Fruit fly (Drosophila melanogaster) whole organism, embryonic: Measurements from ENCODE around the gene GXIVsPLA2.

Experiments used
- ATbp ChIP-seq: fragments of 200-800 bp; sonication (Bioruptor generic); optimal IDR thresholded peaks from 2 replicates; lab custom pipeline; 2017; ENCODE audit warnings: missing biosample characterization, mild to moderate bottlenecking, missing genetic modification characterization, missing genetic modification reagents
- Atf6 ChIP-seq: fragments of 200-800 bp; sonication (Bioruptor generic); IDR thresholded peaks from 2 replicates; pipeline ENCODE4 v1.3.6; 2022; ENCODE audit warnings: missing biosample characterization, missing genetic modification characterization
- B-H1 ChIP-seq: fragments of 200-800 bp; sonication (Bioruptor generic); IDR thresholded peaks from 3 replicates; pipeline ENCODE4 v1.3.6; 2022; ENCODE audit warnings: missing biosample characterization, missing genetic modification characterization
- C15 ChIP-seq: fragments of 200-800 bp; sonication (Bioruptor generic); IDR thresholded peaks from 3 replicates; pipeline ENCODE4 v1.3.6; 2022; ENCODE audit warnings: missing biosample characterization, missing genetic modification characterization
- CG10979 ChIP-seq: fragments of 200-800 bp; sonication (Bioruptor generic); optimal IDR thresholded peaks from 2 replicates; lab custom pipeline; 2018; ENCODE audit warnings: missing biosample characterization, mild to moderate bottlenecking, missing genetic modification characterization, moderate library complexity
- CG11093 ChIP-seq: fragments of 200-800 bp; sonication (Bioruptor generic); IDR thresholded peaks from 3 replicates; pipeline ENCODE4 v1.3.6; 2022; ENCODE audit warnings: missing biosample characterization, missing genetic modification characterization
- CG11247 ChIP-seq: fragments of 200-800 bp; sonication (Bioruptor generic); IDR thresholded peaks from 2 replicates; pipeline ENCODE4 v1.3.6; 2022; ENCODE audit warnings: missing biosample characterization, missing genetic modification characterization
- CG12155 ChIP-seq: fragments of 200-800 bp; sonication (Bioruptor generic); optimal IDR thresholded peaks from 3 replicates; lab custom pipeline; 2016; ENCODE audit warnings: missing biosample characterization, missing genetic modification characterization
- CG13775 ChIP-seq: fragments of 200-800 bp; sonication (Bioruptor generic); optimal IDR thresholded peaks from 3 replicates; lab custom pipeline; 2017; ENCODE audit warnings: missing biosample characterization, mild to moderate bottlenecking, missing genetic modification characterization
- CG14710 ChIP-seq: fragments of 200-800 bp; sonication (Bioruptor generic); optimal IDR thresholded peaks from 3 replicates; lab custom pipeline; 2019; ENCODE audit warnings: missing biosample characterization, mild to moderate bottlenecking, missing genetic modification characterization, moderate library complexity
- CG1529 ChIP-seq: fragments of 200-800 bp; sonication (Bioruptor generic); optimal IDR thresholded peaks from 3 replicates; lab custom pipeline; 2018; ENCODE audit warnings: missing biosample characterization, missing genetic modification characterization
- CG18011 ChIP-seq: fragments of 200-800 bp; sonication (Bioruptor generic); optimal IDR thresholded peaks from 2 replicates; lab custom pipeline; 2017; ENCODE audit warnings: missing biosample characterization, missing genetic modification characterization, mild to moderate bottlenecking, moderate library complexity, missing genotype
- CG18262 ChIP-seq: fragments of 200-800 bp; optimal IDR thresholded peaks from 3 replicates; lab custom pipeline; 2019; ENCODE audit warnings: missing biosample characterization, mild to moderate bottlenecking, missing genetic modification characterization, moderate library complexity
- CG18599 ChIP-seq: fragments of 200-800 bp; sonication (Bioruptor generic); optimal IDR thresholded peaks from 3 replicates; lab custom pipeline; 2017; ENCODE audit warnings: missing biosample characterization, missing genetic modification characterization, mild to moderate bottlenecking, moderate library complexity, missing genetic modification reagents
- CG2889 ChIP-seq: fragments of 200-800 bp; sonication (Bioruptor generic); IDR thresholded peaks from 3 replicates; pipeline ENCODE4 v1.3.6; 2022; ENCODE audit warnings: missing biosample characterization, missing genetic modification characterization
- CG3281 ChIP-seq: fragments of 200-800 bp; sonication (Bioruptor generic); optimal IDR thresholded peaks from 3 replicates; lab custom pipeline; 2017; ENCODE audit warnings: missing biosample characterization, mild to moderate bottlenecking, missing genetic modification characterization
- CG6683 ChIP-seq: fragments of 200-800 bp; sonication (Bioruptor generic); optimal IDR thresholded peaks from 2 replicates; lab custom pipeline; 2017; ENCODE audit warnings: missing biosample characterization, mild to moderate bottlenecking, missing genetic modification characterization, missing genetic modification reagents
- CG8924 ChIP-seq: fragments of 200-800 bp; optimal IDR thresholded peaks from 3 replicates; lab custom pipeline; 2019; ENCODE audit warnings: missing biosample characterization, mild to moderate bottlenecking, missing genetic modification characterization, moderate library complexity
- CG9437 ChIP-seq: fragments of 200-800 bp; sonication (Bioruptor generic); optimal IDR thresholded peaks from 2 replicates; lab custom pipeline; 2018; ENCODE audit warnings: missing biosample characterization, mild to moderate bottlenecking, missing genetic modification characterization
- Camta ChIP-seq: fragments of 200-800 bp; sonication (Bioruptor generic); optimal IDR thresholded peaks from 2 replicates; lab custom pipeline; 2016; ENCODE audit warnings: missing biosample characterization, missing genetic modification characterization
- CoRest ChIP-seq: fragments of 200-800 bp; sonication (Bioruptor generic); optimal IDR thresholded peaks from 3 replicates; lab custom pipeline; 2018; ENCODE audit warnings: missing biosample characterization, mild to moderate bottlenecking, missing genetic modification characterization, moderate library complexity
- H2.0 ChIP-seq: fragments of 200-800 bp; sonication (Bioruptor generic); IDR thresholded peaks from 2 replicates; pipeline ENCODE4 v1.3.6; 2022; ENCODE audit warnings: missing biosample characterization, missing genetic modification characterization
- Lim3 ChIP-seq: fragments of 200-800 bp; sonication (Bioruptor generic); IDR thresholded peaks from 2 replicates; pipeline ENCODE4 v1.3.6; 2022; ENCODE audit warnings: missing biosample characterization, missing genetic modification characterization
- Max ChIP-seq: fragments of 200-800 bp; sonication (Bioruptor generic); optimal IDR thresholded peaks from 2 replicates; lab custom pipeline; 2016; ENCODE audit warnings: missing biosample characterization, mild to moderate bottlenecking, missing genetic modification characterization
- Nf-YC ChIP-seq: fragments of 200-800 bp; optimal IDR thresholded peaks from 3 replicates; lab custom pipeline; 2019; ENCODE audit warnings: missing biosample characterization, mild to moderate bottlenecking, missing genetic modification characterization, moderate library complexity
- Poxn ChIP-seq: fragments of 200-800 bp; sonication (Bioruptor generic); IDR thresholded peaks from 2 replicates; pipeline ENCODE4 v1.3.6; 2022; ENCODE audit warnings: missing biosample characterization, missing genetic modification characterization
- Scr ChIP-seq: fragments of 200-800 bp; sonication (Bioruptor generic); IDR thresholded peaks from 2 replicates; pipeline ENCODE4 v1.3.6; 2022; ENCODE audit warnings: missing biosample characterization, missing genetic modification characterization; ENCODE audit not compliant: partially characterized antibody
- Side ChIP-seq: fragments of 200-800 bp; sonication (Bioruptor generic); optimal IDR thresholded peaks from 2 replicates; lab custom pipeline; 2016; ENCODE audit warnings: missing biosample characterization, missing genetic modification characterization
- Xrp1 ChIP-seq: fragments of 200-800 bp; sonication (Bioruptor generic); IDR thresholded peaks from 2 replicates; pipeline ENCODE4 v1.3.6; 2022; ENCODE audit warnings: missing biosample characterization, missing genetic modification characterization
- YL-1 ChIP-seq: fragments of 200-800 bp; sonication (Bioruptor generic); optimal IDR thresholded peaks from 3 replicates; lab custom pipeline; 2017; ENCODE audit warnings: missing biosample characterization, mild to moderate bottlenecking, missing genetic modification characterization
- cas ChIP-seq: fragments of 200-800 bp; sonication (Bioruptor generic); IDR thresholded peaks from 2 replicates; pipeline ENCODE4 v1.3.6; 2022; ENCODE audit warnings: missing biosample characterization, missing genetic modification characterization
- cwo ChIP-seq: fragments of 200-800 bp; sonication (Bioruptor generic); optimal IDR thresholded peaks from 3 replicates; lab custom pipeline; 2017; ENCODE audit warnings: missing biosample characterization, missing genetic modification characterization, mild to moderate bottlenecking, moderate library complexity, missing genetic modification reagents
- dati ChIP-seq: fragments of 200-800 bp; sonication (Bioruptor generic); IDR thresholded peaks from 2 replicates; pipeline ENCODE4 v1.3.6; 2022; ENCODE audit warnings: missing biosample characterization, missing genetic modification characterization
- dmrt11E ChIP-seq: fragments of 200-800 bp; sonication (Bioruptor generic); optimal IDR thresholded peaks from 3 replicates; lab custom pipeline; 2018; ENCODE audit warnings: missing biosample characterization, mild to moderate bottlenecking, missing genetic modification characterization, moderate library complexity
- esg ChIP-seq: fragments of 200-800 bp; sonication (Bioruptor generic); conservative IDR thresholded peaks from 2 replicates; pipeline ENCODE4 v1.3.6; 2022; ENCODE audit warnings: missing biosample characterization, missing genetic modification characterization
- fd3F ChIP-seq: fragments of 200-800 bp; sonication (Bioruptor generic); optimal IDR thresholded peaks from 2 replicates; lab custom pipeline; 2018; ENCODE audit warnings: missing biosample characterization, mild to moderate bottlenecking, missing genetic modification characterization, moderate library complexity
- fu2 ChIP-seq: fragments of 200-800 bp; sonication (Bioruptor generic); optimal IDR thresholded peaks from 2 replicates; lab custom pipeline; 2016; ENCODE audit warnings: missing biosample characterization, missing genetic modification characterization
- grau ChIP-seq: fragments of 200-800 bp; optimal IDR thresholded peaks from 3 replicates; lab custom pipeline; 2019; ENCODE audit warnings: missing biosample characterization, mild to moderate bottlenecking, missing genetic modification characterization, moderate library complexity
- gro ChIP-seq: fragments of 200-800 bp; sonication (Bioruptor generic); optimal IDR thresholded peaks from 2 replicates; lab custom pipeline; 2016; ENCODE audit warnings: missing biosample characterization, missing genetic modification characterization
- jigr1 ChIP-seq: fragments of 200-800 bp; sonication (Bioruptor generic); IDR thresholded peaks from 3 replicates; pipeline ENCODE4 v1.3.6; 2022; ENCODE audit warnings: missing biosample characterization, missing genetic modification characterization
- lbe ChIP-seq: fragments of 200-800 bp; sonication (Bioruptor generic); optimal IDR thresholded peaks from 2 replicates; lab custom pipeline; 2016; ENCODE audit warnings: missing biosample characterization, mild to moderate bottlenecking, missing genetic modification characterization
- org-1 ChIP-seq: fragments of 200-800 bp; sonication (Bioruptor generic); optimal IDR thresholded peaks from 2 replicates; lab custom pipeline; 2017; ENCODE audit warnings: missing biosample characterization, missing genetic modification characterization
- pan ChIP-seq, 4 experiments: fragments of >200 bp in 3 of 4; fragments of 200-800 bp in 1 of 4; sonication (Bioruptor generic) in 1 of 4; optimal IDR thresholded peaks in 3 of 4; IDR thresholded peaks in 1 of 4; 2 replicates each; pipeline versions ENCODE4 v1.3.6 to Lab custom; 2017 to 2022; ENCODE audit warnings: missing biosample characterization in 2 of 4, missing genetic modification characterization in 2 of 4, mixed read lengths in 1 of 4
- sima ChIP-seq: fragments of 200-800 bp; sonication (Bioruptor generic); optimal IDR thresholded peaks from 2 replicates; lab custom pipeline; 2016; ENCODE audit warnings: missing biosample characterization, missing genetic modification characterization
- sisA ChIP-seq: fragments of 200-800 bp; sonication (Bioruptor generic); IDR thresholded peaks from 2 replicates; pipeline ENCODE4 v1.3.6; 2022; ENCODE audit warnings: missing biosample characterization, missing genetic modification characterization
- slbo ChIP-seq: fragments of 200-800 bp; sonication (Bioruptor generic); IDR thresholded peaks from 2 replicates; pipeline ENCODE4 v1.3.6; 2022; ENCODE audit warnings: missing biosample characterization, missing genetic modification characterization
- sob ChIP-seq: fragments of 200-800 bp; sonication (Bioruptor generic); IDR thresholded peaks from 2 replicates; pipeline ENCODE4 v1.3.6; 2022; ENCODE audit warnings: missing biosample characterization, missing genetic modification characterization
- sug ChIP-seq: fragments of 200-800 bp; optimal IDR thresholded peaks from 2 replicates; lab custom pipeline; 2019; ENCODE audit warnings: missing biosample characterization, mild to moderate bottlenecking, missing genetic modification characterization, moderate library complexity
- tna ChIP-seq: fragments of 200-800 bp; sonication (Bioruptor generic); IDR thresholded peaks from 2 replicates; pipeline ENCODE4 v1.3.6; 2022; ENCODE audit warnings: missing biosample characterization, missing genetic modification characterization; ENCODE audit not compliant: partially characterized antibody
- wek ChIP-seq: fragments of 200-800 bp; sonication (Bioruptor generic); optimal IDR thresholded peaks from 3 replicates; lab custom pipeline; 2018; ENCODE audit warnings: missing biosample characterization, mild to moderate bottlenecking, missing genetic modification characterization, moderate library complexity

The GXIVsPLA2 gene

DNA sequence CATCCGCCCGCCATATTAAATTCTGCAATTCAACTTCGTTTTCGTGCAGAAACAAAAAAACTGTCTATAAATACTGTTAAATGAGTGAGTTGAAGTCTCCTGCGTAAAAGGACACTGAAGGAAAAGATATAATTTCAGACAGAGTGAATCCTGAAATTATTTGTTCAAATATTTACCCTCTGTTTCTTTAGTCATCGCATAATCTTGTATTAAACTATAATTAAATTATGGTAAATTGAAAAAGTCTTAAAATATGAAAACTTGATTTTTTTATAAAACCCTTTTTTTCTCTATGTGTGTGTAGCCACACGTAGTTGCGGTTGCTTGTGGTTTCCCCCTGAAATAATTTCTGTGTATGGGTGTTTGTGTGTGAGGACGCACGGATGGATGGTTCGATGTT lies 31.5 kb upstream of the GXIVsPLA2 start (continued):
- peak; percentile 65; the same call in 1 of the 2 replicates for TF ChIP-seq Xrp1
- TF ChIP-seq Scr: no peak
- TF ChIP-seq Nf-YC (tag; lab: Kevin White, UChicago): no peak
- TF ChIP-seq CG13775: no peak
- no peak for TF ChIP-seq H2.0 (GFP tag; lab: Robert Waterston, UW)
- peak; percentile 33 for TF ChIP-seq CG3281 (GFP tag; lab: Kevin White, UChicago)
- TF ChIP-seq Camta: no peak
- peak; percentile 5 for TF ChIP-seq dmrt11E
- peak; percentile 45 for TF ChIP-seq sisA (GFP tag; lab: Robert Waterston, UW)
- no peak for TF ChIP-seq CG1529 (GFP tag; lab: Kevin White, UChicago)
- 0 out of 2 replicates have a peak, but pooled peaks have one; percentile 44 for TF ChIP-seq Atf6 (GFP tag; lab: Robert Waterston, UW)
- peak; percentile 14 for TF ChIP-seq ATbp (GFP tag; lab: Kevin White, UChicago)
- 0 out of 3 replicates have a peak, but pooled peaks have one; percentile 16 for TF ChIP-seq CG11093
- no peak for TF ChIP-seq B-H1 (GFP tag; lab: Robert Waterston, UW)
- peak; percentile 45 for TF ChIP-seq CG10979
- TF ChIP-seq CoRest: peak; percentile 53
- no peak for TF ChIP-seq CG9437 (GFP tag; lab: Kevin White, UChicago)
- TF ChIP-seq cwo (GFP tag; lab: Kevin White, UChicago): peak; percentile 31
- TF ChIP-seq Side (GFP tag; lab: Kevin White, UChicago): no peak
- TF ChIP-seq C15: 0 out of 3 replicates have a peak, but pooled peaks have one; percentile 30
- TF ChIP-seq Poxn (GFP tag; lab: Robert Waterston, UW): no peak
- TF ChIP-seq CG12155: peak; percentile 29
- TF ChIP-seq CG18599 (GFP tag; lab: Kevin White, UChicago): peak; percentile 76
- TF ChIP-seq sob (GFP tag; lab: Robert Waterston, UW): 0 out of 2 replicates have a peak, but pooled peaks have one; percentile 20
- TF ChIP-seq pan (optimal IDR thresholded peaks at IDR 0.05; lab: Kevin White, UChicago): no peak
- peak in 1 of 2 experiments; percentile 32 for TF ChIP-seq pan (GFP tag; optimal IDR thresholded peaks at IDR 0.05 in 1 of 2, IDR thresholded peaks at IDR 0.05 in 1 of 2)
- TF ChIP-seq YL-1: no peak
- no peak for TF ChIP-seq CG18011 (GFP tag; lab: Kevin White, UChicago)
- no peak for TF ChIP-seq wek (GFP tag; lab: Kevin White, UChicago)
- TF ChIP-seq grau (tag; lab: Kevin White, UChicago): peak; percentile 61
- TF ChIP-seq lbe (GFP tag; lab: Kevin White, UChicago): no peak
- TF ChIP-seq jigr1: no peak
- peak; percentile 27 for TF ChIP-seq CG8924 (tag; lab: Kevin White, UChicago)
- TF ChIP-seq CG2889: no peak
- TF ChIP-seq org-1 (GFP tag; lab: Kevin White, UChicago): no peak
- no peak for TF ChIP-seq CG11247 (GFP tag; lab: Robert Waterston, UW)
- TF ChIP-seq fd3F (GFP tag; lab: Kevin White, UChicago): peak; percentile 10
- TF ChIP-seq sug: no peak
- no peak for TF ChIP-seq Max (GFP tag; lab: Kevin White, UChicago)
- 0 out of 2 replicates have a peak, but pooled peaks have one; percentile 21 for TF ChIP-seq cas (GFP tag; lab: Robert Waterston, UW)
- TF ChIP-seq sima (GFP tag; lab: Kevin White, UChicago): no peak
- TF ChIP-seq slbo (GFP tag; lab: Robert Waterston, UW): peak; percentile 65
- peak; percentile 21 for TF ChIP-seq CG6683 (GFP tag; lab: Kevin White, UChicago)
- no peak for TF ChIP-seq fu2 (GFP tag; lab: Kevin White, UChicago)
- no peak for TF ChIP-seq tna (GFP tag; lab: Robert Waterston, UW)
- no peak for TF ChIP-seq esg
- peak; percentile 14 for TF ChIP-seq CG14710
- peak; percentile 52 for TF ChIP-seq CG18262 (tag; lab: Kevin White, UChicago)
- peak; percentile 13 for TF ChIP-seq gro (GFP tag; lab: Kevin White, UChicago)
- no peak for TF ChIP-seq Lim3 (GFP tag; lab: Robert Waterston, UW)
- no peak for TF ChIP-seq dati (GFP tag; lab: Robert Waterston, UW)
